Fruit fly (Drosophila melanogaster) whole organism, prepupa: ENCODE data around the gene CG33230.

Experiments used
- CG10631 ChIP-seq: fragments of 200-800 bp; sonication (Bioruptor generic); optimal IDR thresholded peaks from 2 replicates; lab custom pipeline; 2016; ENCODE audit warnings: missing biosample characterization, missing genetic modification characterization
- CG11762 ChIP-seq: fragments of 200-800 bp; sonication (Bioruptor generic); optimal IDR thresholded peaks from 3 replicates; lab custom pipeline; 2016; ENCODE audit warnings: missing biosample characterization, missing genetic modification characterization; ENCODE audit not compliant: insufficient read depth
- CG11902 ChIP-seq: fragments of 200-800 bp; sonication (Bioruptor generic); optimal IDR thresholded peaks from 3 replicates; lab custom pipeline; 2016; ENCODE audit warnings: missing biosample characterization, missing genetic modification characterization
- CG15336 ChIP-seq: fragments of 200-800 bp; sonication (Bioruptor generic); IDR thresholded peaks from 2 replicates; pipeline ENCODE4 v1.3.6; 2022; ENCODE audit warnings: missing biosample characterization, missing genetic modification characterization
- CG1621 ChIP-seq: fragments of 200-800 bp; sonication (Bioruptor generic); optimal IDR thresholded peaks from 3 replicates; lab custom pipeline; 2018; ENCODE audit warnings: missing biosample characterization, mild to moderate bottlenecking, missing genetic modification characterization
- CG31627 ChIP-seq: fragments of 200-800 bp; sonication (Bioruptor generic); optimal IDR thresholded peaks from 3 replicates; lab custom pipeline; 2016; ENCODE audit warnings: missing biosample characterization, missing genetic modification characterization
- CG34406 ChIP-seq: fragments of 200-800 bp; sonication (Bioruptor generic); optimal IDR thresholded peaks from 3 replicates; lab custom pipeline; 2016; ENCODE audit warnings: missing biosample characterization, missing genetic modification characterization
- CG3919 ChIP-seq: fragments of 200-800 bp; sonication (Bioruptor generic); optimal IDR thresholded peaks from 3 replicates; lab custom pipeline; 2016; ENCODE audit warnings: missing biosample characterization, missing genetic modification characterization
- CG4318 ChIP-seq: fragments of 200-800 bp; sonication (Bioruptor generic); optimal IDR thresholded peaks from 3 replicates; lab custom pipeline; 2017; ENCODE audit warnings: missing biosample characterization, mild to moderate bottlenecking, missing genetic modification characterization
- CG6163 ChIP-seq: fragments of 200-800 bp; sonication (Bioruptor generic); IDR thresholded peaks from 3 replicates; pipeline ENCODE4 v1.3.6; 2022; ENCODE audit warnings: missing biosample characterization, missing genetic modification characterization
- CG6276 ChIP-seq: fragments of 200-800 bp; sonication (Bioruptor generic); optimal IDR thresholded peaks from 2 replicates; lab custom pipeline; 2017; ENCODE audit warnings: missing biosample characterization, mild to moderate bottlenecking, missing genetic modification characterization
- CG6854 ChIP-seq: fragments of 200-800 bp; sonication (Bioruptor generic); optimal IDR thresholded peaks from 2 replicates; lab custom pipeline; 2017; ENCODE audit warnings: missing biosample characterization, mild to moderate bottlenecking, missing genetic modification characterization
- CG8319 ChIP-seq: fragments of 200-800 bp; sonication (Bioruptor generic); optimal IDR thresholded peaks from 3 replicates; lab custom pipeline; 2016; ENCODE audit warnings: missing biosample characterization, missing genetic modification characterization
- CG8632 ChIP-seq: fragments of 200-800 bp; sonication (Bioruptor generic); optimal IDR thresholded peaks from 3 replicates; lab custom pipeline; 2016; ENCODE audit warnings: missing biosample characterization, missing genetic modification characterization
- CG9139 ChIP-seq: fragments of 200-800 bp; sonication (Bioruptor generic); optimal IDR thresholded peaks from 3 replicates; lab custom pipeline; 2017; ENCODE audit warnings: missing biosample characterization, mild to moderate bottlenecking, missing genetic modification characterization
- Eip78C ChIP-seq: fragments of 200-800 bp; sonication (Bioruptor generic); peaks from one replicate; lab custom pipeline; 2016; ENCODE audit warnings: missing biosample characterization, missing genetic modification characterization
- Eip93F ChIP-seq: fragments of 200-800 bp; sonication (Bioruptor generic); optimal IDR thresholded peaks from 2 replicates; lab custom pipeline; 2016; ENCODE audit warnings: missing biosample characterization, mild to moderate bottlenecking, missing genetic modification characterization
- Ets96B ChIP-seq: fragments of 200-800 bp; optimal IDR thresholded peaks from 2 replicates; lab custom pipeline; 2019; ENCODE audit warnings: missing biosample characterization, mild to moderate bottlenecking, missing genetic modification characterization, moderate library complexity
- Gug ChIP-seq: fragments of 200-800 bp; sonication (Bioruptor generic); IDR thresholded peaks from 2 replicates; pipeline ENCODE4 v1.3.6; 2022; ENCODE audit warnings: missing biosample characterization, missing genetic modification characterization
- Hr4 ChIP-seq: fragments of 200-800 bp; sonication (Bioruptor generic); optimal IDR thresholded peaks from 3 replicates; lab custom pipeline; 2016; ENCODE audit warnings: missing biosample characterization, missing genetic modification characterization
- OdsH ChIP-seq: fragments of 200-800 bp; sonication (Bioruptor generic); optimal IDR thresholded peaks from 3 replicates; lab custom pipeline; 2016; ENCODE audit warnings: missing biosample characterization, missing genetic modification characterization
- Sox102F ChIP-seq: fragments of 200-800 bp; sonication (Bioruptor generic); optimal IDR thresholded peaks from 2 replicates; lab custom pipeline; 2016; ENCODE audit warnings: missing biosample characterization, mild to moderate bottlenecking, missing genetic modification characterization
- Sox14 ChIP-seq: fragments of 200-800 bp; sonication (Bioruptor generic); optimal IDR thresholded peaks from 3 replicates; lab custom pipeline; 2016; ENCODE audit warnings: missing biosample characterization, missing genetic modification characterization
- achi ChIP-seq: fragments of 200-800 bp; sonication (Bioruptor generic); optimal IDR thresholded peaks from 3 replicates; lab custom pipeline; 2016; ENCODE audit warnings: missing biosample characterization, missing genetic modification characterization
- eg ChIP-seq: fragments of 200-800 bp; sonication (Bioruptor generic); IDR thresholded peaks from 3 replicates; pipeline ENCODE4 v1.3.6; 2022; ENCODE audit warnings: missing biosample characterization, missing genetic modification characterization
- esn ChIP-seq: fragments of 200-800 bp; sonication (Bioruptor generic); optimal IDR thresholded peaks from 2 replicates; lab custom pipeline; 2016; ENCODE audit warnings: missing biosample characterization, mild to moderate bottlenecking, missing genetic modification characterization, moderate library complexity
- fd85E ChIP-seq: fragments of 200-800 bp; sonication (Bioruptor generic); optimal IDR thresholded peaks from 3 replicates; lab custom pipeline; 2016; ENCODE audit warnings: missing biosample characterization, missing genetic modification characterization
- lz ChIP-seq: fragments of 200-800 bp; sonication (Bioruptor generic); optimal IDR thresholded peaks from 3 replicates; lab custom pipeline; 2016; ENCODE audit warnings: missing biosample characterization, missing genetic modification characterization
- net ChIP-seq: fragments of 200-800 bp; sonication (Bioruptor generic); optimal IDR thresholded peaks from 3 replicates; lab custom pipeline; 2016; ENCODE audit warnings: missing biosample characterization, missing genetic modification characterization
- salr ChIP-seq, 2 experiments: fragments of 200-800 bp; sonication (Bioruptor generic); optimal IDR thresholded peaks; 3 replicates each; lab custom pipeline; 2016 to 2018; ENCODE audit warnings: missing biosample characterization in 2 of 2, missing genetic modification characterization in 2 of 2, mild to moderate bottlenecking in 1 of 2
- spab ChIP-seq: fragments of 200-800 bp; sonication (Bioruptor generic); optimal IDR thresholded peaks from 2 replicates; lab custom pipeline; 2017; ENCODE audit warnings: missing biosample characterization, mild to moderate bottlenecking, missing genetic modification characterization, missing genetic modification reagents
- svp ChIP-seq: fragments of 200-800 bp; sonication (Bioruptor generic); peaks from one replicate; lab custom pipeline; 2016; ENCODE audit warnings: missing biosample characterization, missing genetic modification characterization
- topi ChIP-seq: fragments of 200-800 bp; sonication (Bioruptor generic); optimal IDR thresholded peaks from 3 replicates; lab custom pipeline; 2016; ENCODE audit warnings: missing biosample characterization, missing genetic modification characterization
- vri ChIP-seq: fragments of 200-800 bp; sonication (Bioruptor generic); optimal IDR thresholded peaks from 3 replicates; lab custom pipeline; 2016; ENCODE audit warnings: missing biosample characterization, mild to moderate bottlenecking, missing genetic modification characterization

CG33230 gene

DNA sequence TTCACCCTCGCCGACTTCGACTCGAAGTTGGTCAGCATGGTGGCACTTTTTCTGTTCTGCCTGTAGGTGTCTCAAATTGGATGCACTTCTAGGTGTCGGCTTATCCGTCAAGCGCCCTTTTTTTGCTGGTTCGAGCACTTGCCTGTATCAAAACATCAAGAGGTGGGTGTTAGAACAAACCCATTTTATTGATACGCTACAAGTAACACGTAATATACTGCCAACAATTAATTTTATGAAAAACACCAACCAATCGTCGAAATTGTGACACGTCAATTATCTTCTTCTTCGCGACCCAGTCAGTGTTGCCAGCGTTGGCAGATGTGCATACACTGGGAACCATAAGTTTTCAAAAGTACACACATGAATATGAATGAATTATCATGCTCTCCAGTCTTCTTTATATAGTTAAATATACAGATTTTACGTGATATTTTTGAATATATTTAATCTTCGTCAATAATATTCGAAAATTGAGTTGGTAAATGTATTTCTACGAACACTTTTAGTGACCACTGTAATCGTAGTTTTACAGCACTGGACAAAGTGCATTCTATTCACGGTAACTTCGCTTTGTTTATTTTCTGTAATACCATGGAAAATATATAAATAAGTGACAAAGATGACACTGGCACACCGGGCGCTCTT lies 26.8 kb downstream of the CG33230 start, which contains the start of the genes alphaCOP and CG13919 (continued):
- TF ChIP-seq esn (peak; percentile 98), lz (peak; percentile 98), CG10631 (peak; percentile 98), eg (GFP tag; lab: Robert Waterston, UW) (peak; percentile 98), achi (GFP tag; lab: Kevin White, UChicago) (peak; percentile 97), CG6854 (GFP tag; lab: Kevin White, UChicago) (peak; percentile 82), svp (GFP tag; lab: Kevin White, UChicago) (peak; percentile 99), Hr4 (peak; percentile 98), CG8632 (GFP tag; lab: Kevin White, UChicago) (peak; percentile 98), CG6276 (GFP tag; lab: Kevin White, UChicago) (no peak), CG4318 (GFP tag; lab: Kevin White, UChicago) (no peak), fd85E (GFP tag; lab: Kevin White, UChicago) (no peak), Ets96B (peak; percentile 95), CG34406 (GFP tag; lab: Kevin White, UChicago) (peak; percentile 97), CG11902 (GFP tag; lab: Kevin White, UChicago) (peak; percentile 91), Sox102F (GFP tag; lab: Kevin White, UChicago) (peak; percentile 97), CG15336 (GFP tag; lab: Robert Waterston, UW) (peak; percentile 99), CG8319 (GFP tag; lab: Kevin White, UChicago) (peak; percentile 96), vri (GFP tag; lab: Kevin White, UChicago) (no peak), OdsH (GFP tag; lab: Kevin White, UChicago) (peak; percentile 99), Gug (peak; percentile 96), salr (GFP tag; optimal IDR thresholded peaks at IDR 0.05; lab: Kevin White, UChicago) (peak; percentile 94), Eip93F (GFP tag; lab: Kevin White, UChicago) (no peak), CG11762 (peak; percentile 94)

DNA sequence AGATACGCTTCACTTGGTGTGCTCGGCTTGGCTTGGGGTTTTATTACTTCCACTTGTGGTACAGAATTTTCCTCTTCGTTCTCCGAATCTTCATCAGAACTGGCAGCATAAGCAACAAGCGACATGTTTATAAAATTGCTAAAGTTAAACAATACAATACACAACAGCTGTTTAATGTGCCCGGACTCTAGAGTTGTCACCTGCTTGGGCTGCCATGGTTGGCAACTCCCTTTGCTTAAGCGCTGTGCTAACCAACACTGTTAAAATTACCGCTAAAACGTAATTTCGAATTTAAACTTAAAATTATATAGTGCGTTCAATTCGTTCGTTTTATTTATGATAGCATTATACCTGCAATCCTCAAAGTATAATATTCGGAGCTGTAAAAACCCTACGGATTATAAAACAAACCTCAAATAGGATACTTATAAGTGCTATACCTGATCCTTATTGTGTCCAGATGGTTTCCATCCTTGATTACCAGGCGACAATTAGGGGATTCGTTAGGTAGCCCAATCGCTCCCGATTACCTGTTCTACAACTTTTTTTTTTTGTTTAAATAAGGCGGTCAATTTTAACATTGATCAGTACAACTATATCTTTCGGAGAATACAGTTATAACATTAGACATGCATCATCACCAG lies 29.2 kb downstream of the CG33230 start, which contains the start of the genes CG17249 and Bro:
Gene CG17249 (minus strand): TSS at position 189 of the 644 bp plus-strand sequence.
Gene Bro (plus strand): TSS at position 594 of the 644 bp plus-strand sequence.
- TF ChIP-seq Eip78C, result peak; percentile 34
- no peak for TF ChIP-seq CG15336 (GFP tag; lab: Robert Waterston, UW)
- TF ChIP-seq spab (GFP tag; lab: Kevin White, UChicago), result no peak
- TF ChIP-seq CG10631, result no peak
- TF ChIP-seq CG34406 (GFP tag; lab: Kevin White, UChicago), result no peak
- peak; percentile 27 for TF ChIP-seq lz
- TF ChIP-seq CG11762, result no peak
- no peak for TF ChIP-seq CG11902 (GFP tag; lab: Kevin White, UChicago)
- peak; percentile 11 for TF ChIP-seq topi (GFP tag; lab: Kevin White, UChicago)
- peak; percentile 78 for TF ChIP-seq CG1621 (tag; lab: Kevin White, UChicago)
- TF ChIP-seq CG3919 (GFP tag; lab: Kevin White, UChicago), result peak; percentile 13
- peak; percentile 64 for TF ChIP-seq Sox14 (GFP tag; lab: Kevin White, UChicago)
- TF ChIP-seq net (GFP tag; lab: Kevin White, UChicago), result no peak
- TF ChIP-seq fd85E (GFP tag; lab: Kevin White, UChicago), result no peak
- TF ChIP-seq esn, result peak; percentile 29
- TF ChIP-seq CG31627 (GFP tag; lab: Kevin White, UChicago), result peak; percentile 53
- TF ChIP-seq, all 60 proteins: peak for 8

DNA sequence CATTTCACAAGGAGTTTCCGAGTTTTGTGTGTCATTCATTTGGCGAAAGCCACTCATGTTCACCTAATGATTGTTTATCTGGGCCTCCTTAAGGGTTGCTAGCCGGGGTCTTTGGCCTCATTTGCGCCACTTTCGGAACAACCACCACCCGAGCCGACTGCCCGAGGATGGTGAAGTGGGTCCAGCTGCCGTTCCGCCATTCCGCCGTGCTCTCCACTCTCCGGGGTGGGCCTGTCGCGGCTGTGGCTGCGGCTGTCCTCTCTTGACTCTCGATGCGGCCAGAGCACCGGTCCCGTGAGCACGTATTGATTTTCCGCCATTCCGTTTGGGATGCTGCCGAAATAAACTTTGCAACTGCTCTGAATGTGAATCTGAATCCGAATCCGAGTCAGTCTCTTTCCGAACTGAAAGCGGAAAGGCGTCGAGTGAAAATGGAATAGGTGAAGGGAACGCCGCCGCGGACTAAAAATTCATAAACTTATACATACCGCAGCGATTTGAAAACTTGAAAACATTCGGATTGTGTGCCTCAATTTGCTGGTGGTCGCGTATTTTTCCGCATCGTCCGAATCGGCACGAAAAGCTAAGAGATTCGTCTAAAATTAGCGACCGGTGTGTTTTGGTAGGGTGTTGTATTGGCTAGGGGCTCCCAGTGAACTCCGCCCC lies 30.6 kb downstream of the CG33230 start, which contains the start of gene CG13920:
Gene CG13920 (plus strand): TSS at position 255 of the 666 bp plus-strand sequence.
- TF ChIP-seq CG8319 (GFP tag; lab: Kevin White, UChicago) (no peak), Eip93F (GFP tag; lab: Kevin White, UChicago) (no peak), fd85E (GFP tag; lab: Kevin White, UChicago) (no peak), CG6276 (GFP tag; lab: Kevin White, UChicago) (no peak), svp (GFP tag; lab: Kevin White, UChicago) (no peak), CG9139 (no peak), OdsH (GFP tag; lab: Kevin White, UChicago) (no peak), achi (GFP tag; lab: Kevin White, UChicago) (no peak), CG6163 (GFP tag; lab: Robert Waterston, UW) (no peak)
